Worm (Caenorhabditis elegans) whole organism, L3 larva: ENCODE measurements around the gene T10C6.15.

Experiments used
- R02D3.7 ChIP-seq: fragments of 150-350 bp; optimal IDR thresholded peaks from 2 replicates; lab custom pipeline; 2014; ENCODE audit warnings: missing biosample characterization, missing genetic modification characterization
- ZK546.5 ChIP-seq: sonication (generic microtip); optimal IDR thresholded peaks from 2 replicates; lab custom pipeline; 2017; ENCODE audit warnings: missing biosample characterization, missing genetic modification characterization
- aly-2 ChIP-seq: fragments of 150-350 bp; optimal IDR thresholded peaks from 2 replicates; lab custom pipeline; 2014; ENCODE audit warnings: missing biosample characterization, missing genetic modification characterization
- ama-1 ChIP-seq: fragments of 150-350 bp; optimal IDR thresholded peaks from 2 replicates; lab custom pipeline; 2018
- ceh-16 ChIP-seq: sonication (generic microtip); optimal IDR thresholded peaks from 2 replicates; lab custom pipeline; 2017; ENCODE audit warnings: missing biosample characterization, missing genetic modification characterization
- ceh-28 ChIP-seq: fragments of 150-350 bp; optimal IDR thresholded peaks from 2 replicates; lab custom pipeline; 2014; ENCODE audit warnings: missing biosample characterization, missing genetic modification reagents, missing genetic modification characterization
- ceh-82 ChIP-seq: fragments of 150-350 bp; optimal IDR thresholded peaks from 2 replicates; lab custom pipeline; 2014; ENCODE audit warnings: missing biosample characterization, missing genetic modification characterization
- ceh-9 ChIP-seq: sonication (generic microtip); optimal IDR thresholded peaks from 2 replicates; lab custom pipeline; 2018; ENCODE audit warnings: missing biosample characterization, missing genetic modification characterization
- egl-5 ChIP-seq: fragments of 150-350 bp; optimal IDR thresholded peaks from 2 replicates; lab custom pipeline; 2017; ENCODE audit warnings: missing biosample characterization, missing genetic modification reagents, missing genetic modification characterization, inconsistent platforms
- elt-1 ChIP-seq: fragments of 150-350 bp; optimal IDR thresholded peaks from 2 replicates; lab custom pipeline; 2014; ENCODE audit warnings: missing biosample characterization, missing genetic modification characterization
- elt-2 ChIP-seq: sonication (generic microtip); optimal IDR thresholded peaks from 2 replicates; lab custom pipeline; 2016; ENCODE audit warnings: missing genetic modification reagents, mild to moderate bottlenecking, missing genetic modification characterization, missing compliant biosample characterization
- elt-3 ChIP-seq, 3 experiments: fragments of 150-350 bp in 1 of 3; sonication (generic microtip) in 2 of 3; optimal IDR thresholded peaks; 2 replicates in 2 of 3; 4 replicates in 1 of 3; lab custom pipeline; 2014 to 2017; ENCODE audit warnings: missing biosample characterization in 3 of 3, missing genetic modification characterization in 3 of 3
- eor-1 ChIP-seq, 2 experiments: fragments of 150-350 bp; optimal IDR thresholded peaks; 2 replicates each; lab custom pipeline; 2014 to 2018; ENCODE audit warnings: missing biosample characterization in 2 of 2, missing genetic modification characterization in 2 of 2
- fkh-2 ChIP-seq: fragments of 150-350 bp; optimal IDR thresholded peaks from 2 replicates; lab custom pipeline; 2014; ENCODE audit warnings: missing biosample characterization, missing genetic modification reagents, missing genetic modification characterization
- fos-1 ChIP-seq: fragments of 150-350 bp; optimal IDR thresholded peaks from 2 replicates; lab custom pipeline; 2014; ENCODE audit warnings: missing biosample characterization, missing genetic modification characterization
- jun-1 ChIP-seq: fragments of 150-350 bp; optimal IDR thresholded peaks from 2 replicates; lab custom pipeline; 2014; ENCODE audit warnings: missing biosample characterization, missing genetic modification reagents, missing genetic modification characterization
- lin-15B ChIP-seq: fragments of 150-350 bp; optimal IDR thresholded peaks from 2 replicates; lab custom pipeline; 2014; ENCODE audit warnings: missing biosample characterization, missing genetic modification characterization
- lin-39 ChIP-seq: fragments of 150-350 bp; optimal IDR thresholded peaks from 2 replicates; lab custom pipeline; 2018; ENCODE audit warnings: missing biosample characterization, missing genetic modification reagents, missing genetic modification characterization
- mml-1 ChIP-seq: fragments of 150-350 bp; sonication (generic microtip); optimal IDR thresholded peaks from 3 replicates; lab custom pipeline; 2014; ENCODE audit warnings: missing biosample characterization, missing genetic modification characterization
- nhr-12 ChIP-seq: fragments of 150-350 bp; optimal IDR thresholded peaks from 2 replicates; lab custom pipeline; 2014; ENCODE audit warnings: missing biosample characterization, missing genetic modification characterization
- nhr-23 ChIP-seq: fragments of 150-350 bp; optimal IDR thresholded peaks from 2 replicates; lab custom pipeline; 2014; ENCODE audit warnings: missing biosample characterization, missing genetic modification reagents, missing genetic modification characterization
- nhr-237 ChIP-seq: fragments of 150-350 bp; optimal IDR thresholded peaks from 2 replicates; lab custom pipeline; 2014; ENCODE audit warnings: missing biosample characterization, missing genetic modification characterization
- nhr-28 ChIP-seq: fragments of 150-350 bp; optimal IDR thresholded peaks from 2 replicates; lab custom pipeline; 2014; ENCODE audit warnings: missing biosample characterization, missing genetic modification characterization
- nhr-43 ChIP-seq: sonication (generic microtip); optimal IDR thresholded peaks from 2 replicates; lab custom pipeline; 2016; ENCODE audit warnings: mild to moderate bottlenecking, missing genetic modification characterization, missing compliant biosample characterization; ENCODE audit not compliant: poor library complexity, severe bottlenecking
- nhr-67 ChIP-seq: fragments of 150-350 bp; optimal IDR thresholded peaks from 2 replicates; lab custom pipeline; 2014; ENCODE audit warnings: missing biosample characterization, missing genetic modification characterization
- nhr-76 ChIP-seq: fragments of 150-350 bp; sonication (generic microtip); optimal IDR thresholded peaks from 5 replicates; lab custom pipeline; 2014; ENCODE audit warnings: missing biosample characterization, missing genetic modification characterization
- sea-2 ChIP-seq: fragments of 150-350 bp; sonication (generic microtip); optimal IDR thresholded peaks from 4 replicates; lab custom pipeline; 2014; ENCODE audit warnings: missing biosample characterization, missing genetic modification reagents, missing genetic modification characterization
- skn-1 ChIP-seq: fragments of 150-350 bp; optimal IDR thresholded peaks from 2 replicates; lab custom pipeline; 2014; ENCODE audit warnings: missing biosample characterization, missing genetic modification characterization
- snpc-4 ChIP-seq: fragments of 150-350 bp; optimal IDR thresholded peaks from 2 replicates; lab custom pipeline; 2014; ENCODE audit warnings: missing biosample characterization, missing genetic modification characterization
- unc-39 ChIP-seq: sonication (generic microtip); optimal IDR thresholded peaks from 4 replicates; lab custom pipeline; 2017; ENCODE audit warnings: missing biosample characterization, missing genetic modification characterization
- unc-62 ChIP-seq: fragments of 150-350 bp; sonication (generic microtip); optimal IDR thresholded peaks from 4 replicates; lab custom pipeline; 2014; ENCODE audit warnings: missing biosample characterization, missing genetic modification reagents, missing genetic modification characterization
- zag-1 ChIP-seq: fragments of 150-350 bp; optimal IDR thresholded peaks from 2 replicates; lab custom pipeline; 2014; ENCODE audit warnings: missing biosample characterization, missing genetic modification characterization
- ztf-11 ChIP-seq: fragments of 150-350 bp; optimal IDR thresholded peaks from 2 replicates; lab custom pipeline; 2014; ENCODE audit warnings: missing biosample characterization, missing genetic modification characterization
- ztf-4 ChIP-seq: fragments of 150-350 bp; optimal IDR thresholded peaks from 2 replicates; lab custom pipeline; 2014; ENCODE audit warnings: missing biosample characterization, missing genetic modification characterization

Gene T10C6.15

DNA sequence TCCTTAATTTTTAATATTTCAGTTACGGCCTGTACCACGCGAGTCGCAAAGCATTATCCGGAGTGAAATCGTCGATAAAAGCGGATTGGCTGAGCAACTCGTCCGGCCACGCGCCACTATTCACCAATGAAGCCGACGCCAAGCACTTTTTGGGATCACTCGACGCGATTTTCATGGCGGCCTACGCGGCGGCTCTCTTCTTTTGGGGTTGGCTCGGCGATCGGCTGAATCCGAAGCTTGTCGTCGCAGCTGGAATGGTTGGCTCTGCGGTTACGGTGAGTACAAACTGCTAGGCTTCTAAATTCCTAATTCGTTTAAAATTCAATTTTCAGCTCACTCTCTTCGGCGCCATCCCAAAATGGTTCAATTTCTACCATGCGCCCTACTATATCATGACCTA lies 20.8 kb downstream of the T10C6.15 start:
- TF ChIP-seq ZK546.5 (no peak), egl-5 (tag; lab: Kevin White, UChicago) (no peak), unc-62 (GFP tag; lab: Kevin White, UChicago) (no peak)

DNA sequence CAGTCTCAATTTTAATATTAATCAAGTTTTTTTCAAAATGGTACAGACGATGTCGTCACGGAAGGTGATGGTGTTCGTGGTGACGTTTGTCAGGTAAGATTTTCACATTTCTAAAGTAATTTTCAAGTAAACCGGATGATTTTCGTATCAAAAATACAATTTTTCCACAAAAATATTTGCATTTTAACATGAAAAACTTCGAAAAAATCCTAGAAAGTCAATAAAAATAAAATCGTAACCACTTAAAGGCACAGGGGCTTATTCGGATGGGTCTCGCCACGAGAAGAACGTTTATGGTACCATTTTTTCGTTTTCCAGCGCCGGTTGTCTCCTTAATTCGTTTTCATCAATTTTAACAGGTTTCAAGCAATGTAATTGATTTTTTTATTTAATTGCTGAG lies 21.4 kb downstream of the T10C6.15 start, which contains the start of gene T10C6.6:
T10C6.6 (plus strand) TSS at position 27 of the 400 bp plus-strand sequence.
- no peak for TF ChIP-seq ceh-28 (tag; lab: Kevin White, UChicago)

DNA sequence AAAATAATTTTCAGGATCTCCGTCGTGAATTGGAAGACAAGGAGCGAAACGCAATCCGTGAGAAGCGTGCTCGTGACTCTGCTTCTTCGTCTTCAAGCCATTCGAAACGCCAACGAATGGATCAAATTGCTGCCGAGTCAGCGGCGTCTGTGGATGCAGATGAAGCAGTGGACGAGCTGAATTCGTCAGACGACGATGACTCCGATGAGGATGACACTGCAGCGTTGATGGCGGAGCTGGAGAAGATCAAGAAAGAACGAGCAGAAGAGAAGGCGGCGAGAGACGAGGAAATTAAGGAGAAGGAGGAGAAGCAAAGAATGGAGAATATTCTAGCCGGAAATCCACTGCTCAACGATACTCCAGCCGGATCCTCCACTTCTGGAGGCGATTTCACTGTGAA lies 22.2 kb downstream of the T10C6.15 start:
- no peak for TF ChIP-seq elt-2 (tag; lab: Kevin White, UChicago)
- TF ChIP-seq jun-1 = no peak
- TF ChIP-seq fos-1 = no peak
- TF ChIP-seq aly-2 (tag; lab: Kevin White, UChicago) = no peak
- no peak for TF ChIP-seq nhr-237
- TF ChIP-seq nhr-23 (tag; lab: Kevin White, UChicago) = no peak
- TF ChIP-seq zag-1 (tag; lab: Kevin White, UChicago) = no peak
- no peak for TF ChIP-seq egl-5 (tag; lab: Kevin White, UChicago)
- no peak for TF ChIP-seq ZK546.5

DNA sequence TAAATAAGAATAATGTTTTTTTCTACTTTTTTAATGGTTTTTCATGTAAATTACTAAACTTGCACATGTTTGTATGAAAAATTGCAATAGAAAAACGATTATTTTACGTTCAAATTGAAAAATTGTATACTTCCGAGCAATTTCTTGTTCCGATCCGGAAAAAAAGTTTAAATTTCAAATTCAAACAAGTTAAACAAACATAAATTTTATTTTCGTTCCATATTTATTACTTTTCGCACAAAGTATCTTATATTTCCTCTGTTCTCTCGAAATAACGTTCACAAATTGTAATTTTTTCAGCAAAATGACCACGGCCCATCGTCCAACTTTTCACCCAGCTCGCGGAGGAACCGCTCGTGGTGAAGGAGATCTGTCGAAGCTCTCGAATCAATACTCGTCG lies 22.7 kb downstream of the T10C6.15 start, which contains the start of gene cwc-15:
cwc-15 (plus strand) TSS at position 301 of the 400 bp plus-strand sequence.
- no peak for TF ChIP-seq nhr-76 (tag; lab: Kevin White, UChicago)
- TF ChIP-seq ceh-16 (tag; lab: Kevin White, UChicago) = no peak
- no peak for TF ChIP-seq egl-5 (tag; lab: Kevin White, UChicago)
- no peak for TF ChIP-seq nhr-67 (tag; lab: Kevin White, UChicago)

DNA sequence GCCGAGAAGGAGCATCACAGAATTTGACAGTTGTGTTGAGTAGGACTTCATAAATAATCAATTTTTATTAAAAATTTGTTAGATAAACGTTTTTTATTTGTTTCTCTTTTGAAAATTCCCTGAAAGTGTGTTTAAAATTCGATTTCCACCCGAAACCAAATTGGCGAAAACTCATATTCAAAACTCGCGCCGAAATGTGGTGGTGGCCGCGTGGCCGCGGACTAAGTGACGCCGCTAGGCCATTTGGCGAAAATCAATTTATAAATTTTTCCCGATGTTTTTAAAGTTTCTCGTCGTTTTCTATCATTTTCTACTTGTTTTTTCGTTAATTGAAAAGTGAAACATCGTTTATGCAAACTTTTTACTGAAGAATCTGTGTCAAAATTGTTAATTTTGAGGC lies 23.1 kb downstream of the T10C6.15 start:
- TF ChIP-seq lin-39 (tag; lab: Kevin White, UChicago) (peak; percentile 0), eor-1 (tag; optimal IDR thresholded peaks at IDR 0.05; lab: Kevin White, UChicago) (no peak), elt-2 (tag; lab: Kevin White, UChicago) (no peak), nhr-23 (tag; lab: Kevin White, UChicago) (peak; percentile 6), nhr-43 (tag; lab: Kevin White, UChicago) (peak; percentile 57), lin-15B (tag; lab: Kevin White, UChicago) (no peak), ZK546.5 (no peak), nhr-67 (tag; lab: Kevin White, UChicago) (no peak)

DNA sequence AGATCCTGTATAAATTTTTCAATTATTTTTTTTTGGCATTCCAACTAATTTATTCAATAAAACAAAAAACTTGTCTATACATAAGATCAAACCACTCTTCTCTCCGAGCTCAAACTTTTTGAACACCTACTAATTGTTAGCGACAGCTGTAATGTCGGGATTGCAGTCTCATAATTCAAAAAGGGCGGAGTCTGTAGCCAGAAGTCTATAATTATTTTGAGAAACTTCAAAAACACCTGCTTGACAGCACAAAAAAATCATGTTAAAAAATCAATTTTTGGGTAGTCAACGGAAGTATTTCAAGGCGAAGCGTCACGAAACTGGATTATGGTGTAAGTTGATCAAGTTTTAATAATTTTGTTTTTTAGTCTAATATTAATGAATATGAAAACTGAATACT lies 25.7 kb downstream of the T10C6.15 start, which contains the start of gene srx-44:
srx-44 (plus strand) TSS at position 301 of the 400 bp plus-strand sequence.
- TF ChIP-seq ceh-9 (tag; lab: Kevin White, UChicago) (no peak), snpc-4 (tag; lab: Kevin White, UChicago) (no peak), nhr-23 (tag; lab: Kevin White, UChicago) (no peak), ama-1 (no peak), nhr-28 (tag; lab: Kevin White, UChicago) (no peak), ztf-11 (no peak), skn-1 (no peak), unc-39 (tag; lab: Kevin White, UChicago) (no peak), fos-1 (no peak), ztf-4 (tag; lab: Kevin White, UChicago) (no peak), ceh-28 (tag; lab: Kevin White, UChicago) (no peak), fkh-2 (tag; lab: Kevin White, UChicago) (no peak), nhr-76 (tag; lab: Kevin White, UChicago) (no peak), nhr-237 (no peak), aly-2 (tag; lab: Kevin White, UChicago) (no peak), R02D3.7 (tag; lab: Kevin White, UChicago) (no peak), elt-1 (tag; lab: Kevin White, UChicago) (no peak), mml-1 (no peak), nhr-12 (no peak)

DNA sequence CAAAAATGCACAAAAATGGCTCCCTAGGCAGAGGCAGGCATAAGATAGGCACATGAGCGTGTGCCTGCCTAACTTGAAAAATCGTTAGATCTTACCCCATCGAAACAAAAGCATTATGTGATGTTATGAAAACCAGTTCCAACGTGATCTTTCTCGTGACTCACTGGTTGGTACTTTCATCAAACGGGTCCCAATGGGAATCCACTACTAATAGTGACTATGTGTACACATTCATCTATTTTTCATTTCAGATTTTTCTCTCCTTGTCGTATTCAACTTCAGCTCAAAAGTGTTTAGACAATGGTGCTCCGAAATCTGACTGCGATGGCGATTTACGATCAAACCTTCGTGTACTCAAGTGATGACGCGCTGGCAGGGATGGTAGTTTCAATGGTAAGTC lies 28.1 kb downstream of the T10C6.15 start, which contains the start of gene srx-43:
srx-43 (plus strand) TSS at position 301 of the 400 bp plus-strand sequence.
- no peak for TF ChIP-seq elt-3 (tag; optimal IDR thresholded peaks at IDR 0.05; lab: Kevin White, UChicago)
- TF ChIP-seq nhr-67 (tag; lab: Kevin White, UChicago) = no peak
- no peak for TF ChIP-seq ceh-82
- TF ChIP-seq sea-2 (GFP tag; lab: Kevin White, UChicago) = no peak
